Fruit fly (Drosophila melanogaster) whole organism, embryonic: ENCODE results near the gene CG7550.

Experiments
- danr ChIP-seq: fragments of 200-800 bp; sonication (Bioruptor generic); IDR thresholded peaks from 2 replicates; pipeline ENCODE4 v1.3.6; 2022; ENCODE audit warnings: missing biosample characterization, missing genetic modification characterization
- klu ChIP-seq: fragments of 200-800 bp; sonication (Bioruptor generic); IDR thresholded peaks from 2 replicates; pipeline ENCODE4 v1.3.6; 2022; ENCODE audit warnings: missing biosample characterization, missing genetic modification characterization

DNA sequence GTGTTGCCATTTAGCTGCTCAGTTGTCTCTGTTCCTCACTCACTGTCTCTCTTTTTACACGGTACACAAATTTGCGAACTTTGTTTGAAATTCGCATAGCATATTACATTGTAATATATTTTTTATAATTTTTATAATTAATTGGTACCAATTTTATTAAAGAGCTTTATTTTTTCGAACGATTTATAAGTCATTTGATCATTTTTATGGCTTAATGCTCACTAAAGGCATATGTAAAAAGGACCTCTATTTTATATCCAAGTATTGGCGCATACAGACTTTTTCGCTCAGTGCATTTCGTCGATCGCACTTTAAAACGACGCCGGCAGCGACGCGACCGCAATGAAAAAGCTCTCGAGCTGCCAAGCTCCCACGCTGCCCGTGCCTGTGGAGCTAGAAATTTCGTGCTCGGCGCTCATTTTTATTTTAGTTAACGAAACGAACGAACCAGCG, 28.2 kb downstream of the CG7550 start:
- peak; percentile 96 for TF ChIP-seq klu
- peak; percentile 89 for TF ChIP-seq danr (GFP tag; lab: Robert Waterston, UW)
